Worm (Caenorhabditis elegans) whole organism, L1 larva: ENCODE measurements around the gene srh-22.

Experiments
- Y116A8C.19 ChIP-seq: sonication (generic microtip); optimal IDR thresholded peaks from 2 replicates; lab custom pipeline; 2016; ENCODE audit warnings: missing compliant biosample characterization, missing genetic modification characterization, borderline replicate concordance
- alr-1 ChIP-seq: fragments of 200-800 bp; sonication (Bioruptor generic); optimal IDR thresholded peaks from 2 replicates; lab custom pipeline; 2018; ENCODE audit warnings: borderline replicate concordance, mild to moderate bottlenecking, missing genetic modification characterization, missing compliant biosample characterization
- blmp-1 ChIP-seq: fragments of 150-350 bp; optimal IDR thresholded peaks from 2 replicates; lab custom pipeline; 2014; ENCODE audit warnings: missing biosample characterization, missing genetic modification characterization
- ceh-82 ChIP-seq, 3 experiments: fragments of 150-350 bp in 1 of 3; sonication (generic microtip) in 2 of 3; optimal IDR thresholded peaks; 2 replicates each; lab custom pipeline; 2014 to 2017; ENCODE audit warnings: missing biosample characterization in 3 of 3, missing genetic modification characterization in 3 of 3
- ceh-88 ChIP-seq: fragments of 200-800 bp; sonication (Bioruptor generic); IDR thresholded peaks from 2 replicates; pipeline ENCODE4 v1.3.6; 2022; ENCODE audit warnings: missing genetic modification characterization, missing compliant biosample characterization
- ceh-90 ChIP-seq: sonication (generic microtip); optimal IDR thresholded peaks from 2 replicates; lab custom pipeline; 2016; ENCODE audit warnings: missing genetic modification characterization, missing compliant biosample characterization
- ces-1 ChIP-seq: fragments of 150-350 bp; optimal IDR thresholded peaks from 2 replicates; lab custom pipeline; 2014; ENCODE audit warnings: missing biosample characterization, missing genetic modification reagents, missing genetic modification characterization
- dsc-1 ChIP-seq: sonication (generic microtip); optimal IDR thresholded peaks from 2 replicates; lab custom pipeline; 2016; ENCODE audit warnings: mild to moderate bottlenecking, missing genetic modification characterization, missing compliant biosample characterization
- efl-1 ChIP-seq, 4 experiments: fragments of 150-350 bp; optimal IDR thresholded peaks in 3 of 4; peaks in 1 of 4; 1 replicate in 1 of 4; 2 replicates in 3 of 4; lab custom pipeline; 2014; ENCODE audit warnings: missing biosample characterization in 2 of 4, missing genetic modification characterization in 2 of 4, missing genetic modification reagents in 2 of 4
- egl-27 ChIP-seq, 2 experiments: fragments of 150-350 bp in 1 of 2; sonication (generic microtip); optimal IDR thresholded peaks; 3 replicates each; lab custom pipeline; 2017 to 2018; ENCODE audit warnings: missing biosample characterization in 2 of 2, missing genetic modification characterization in 2 of 2, missing genetic modification reagents in 2 of 2
- elt-2 ChIP-seq: sonication (generic microtip); optimal IDR thresholded peaks from 2 replicates; lab custom pipeline; 2016; ENCODE audit warnings: missing genetic modification characterization, mild to moderate bottlenecking, inconsistent platforms, missing compliant biosample characterization, missing genetic modification reagents
- elt-3 ChIP-seq, 6 experiments: fragments of 150-350 bp in 1 of 6; sonication (generic microtip); optimal IDR thresholded peaks; 2 replicates each; lab custom pipeline; 2017 to 2018; ENCODE audit warnings: missing biosample characterization in 6 of 6, missing genetic modification characterization in 6 of 6, inconsistent platforms in 1 of 6
- fkh-10 ChIP-seq: sonication (generic microtip); optimal IDR thresholded peaks from 2 replicates; lab custom pipeline; 2017; ENCODE audit warnings: missing biosample characterization, missing genetic modification reagents, missing genetic modification characterization
- fkh-4 ChIP-seq: sonication (generic microtip); optimal IDR thresholded peaks from 2 replicates; lab custom pipeline; 2016; ENCODE audit warnings: missing compliant biosample characterization, missing genetic modification characterization, borderline replicate concordance
- fkh-8 ChIP-seq: sonication (generic microtip); optimal IDR thresholded peaks from 2 replicates; lab custom pipeline; 2016; ENCODE audit warnings: mild to moderate bottlenecking, missing genetic modification characterization, missing compliant biosample characterization
- fos-1 ChIP-seq: fragments of 150-350 bp; optimal IDR thresholded peaks from 2 replicates; lab custom pipeline; 2014; ENCODE audit warnings: missing biosample characterization, missing genetic modification characterization
- irx-1 ChIP-seq: sonication (generic microtip); optimal IDR thresholded peaks from 2 replicates; lab custom pipeline; 2016; ENCODE audit warnings: missing genetic modification characterization, missing compliant biosample characterization
- jun-1 ChIP-seq: fragments of 150-350 bp; optimal IDR thresholded peaks from 2 replicates; lab custom pipeline; 2014; ENCODE audit warnings: missing biosample characterization, missing genetic modification reagents, missing genetic modification characterization
- lin-14 ChIP-seq: fragments of 200-800 bp; sonication (Bioruptor generic); optimal IDR thresholded peaks from 2 replicates; lab custom pipeline; 2018; ENCODE audit warnings: mild to moderate bottlenecking, missing genetic modification characterization, moderate library complexity, missing compliant biosample characterization
- lin-35 ChIP-seq, 2 experiments: fragments of 150-350 bp; optimal IDR thresholded peaks; 2 replicates each; lab custom pipeline; 2014; ENCODE audit warnings: missing biosample characterization in 2 of 2, missing genetic modification characterization in 2 of 2, missing genetic modification reagents in 2 of 2
- lin-39 ChIP-seq: fragments of 150-350 bp; optimal IDR thresholded peaks from 2 replicates; lab custom pipeline; 2014; ENCODE audit warnings: missing biosample characterization, missing genetic modification reagents, missing genetic modification characterization
- lir-3 ChIP-seq: sonication (generic microtip); optimal IDR thresholded peaks from 2 replicates; lab custom pipeline; 2016; ENCODE audit warnings: mild to moderate bottlenecking, missing genetic modification characterization, moderate library complexity, missing compliant biosample characterization; ENCODE audit not compliant: poor library complexity
- lsy-2 ChIP-seq, 2 experiments: fragments of 150-350 bp; optimal IDR thresholded peaks; 2 replicates each; lab custom pipeline; 2014; ENCODE audit warnings: missing biosample characterization in 2 of 2, missing genetic modification characterization in 2 of 2
- mdl-1 ChIP-seq, 2 experiments: fragments of 150-350 bp; optimal IDR thresholded peaks; 2 replicates each; lab custom pipeline; 2014 to 2017; ENCODE audit warnings: missing biosample characterization in 2 of 2, missing genetic modification characterization in 2 of 2, inconsistent platforms in 1 of 2
- mef-2 ChIP-seq: fragments of 150-350 bp; optimal IDR thresholded peaks from 2 replicates; lab custom pipeline; 2014; ENCODE audit warnings: missing biosample characterization, missing genetic modification characterization
- mep-1 ChIP-seq: fragments of 150-350 bp; optimal IDR thresholded peaks from 2 replicates; lab custom pipeline; 2014; ENCODE audit warnings: missing biosample characterization, missing genetic modification characterization
- nhr-19 ChIP-seq: fragments of 200-800 bp; sonication (Bioruptor generic); conservative IDR thresholded peaks from 2 replicates; pipeline ENCODE4 v1.3.6; 2022; ENCODE audit warnings: missing genetic modification characterization, missing compliant biosample characterization
- nhr-20 ChIP-seq: sonication (generic microtip); optimal IDR thresholded peaks from 2 replicates; lab custom pipeline; 2016; ENCODE audit warnings: mild to moderate bottlenecking, missing genetic modification characterization, missing compliant biosample characterization
- nhr-237 ChIP-seq: fragments of 150-350 bp; optimal IDR thresholded peaks from 2 replicates; lab custom pipeline; 2014; ENCODE audit warnings: missing biosample characterization, missing genetic modification characterization
- nhr-76 ChIP-seq: sonication (generic microtip); optimal IDR thresholded peaks from 2 replicates; lab custom pipeline; 2017; ENCODE audit warnings: missing biosample characterization, missing genetic modification characterization
- nhr-77 ChIP-seq: fragments of 150-350 bp; optimal IDR thresholded peaks from 2 replicates; lab custom pipeline; 2014; ENCODE audit warnings: missing biosample characterization, missing genetic modification characterization
- nhr-84 ChIP-seq: sonication (generic microtip); optimal IDR thresholded peaks from 2 replicates; lab custom pipeline; 2017; ENCODE audit warnings: missing biosample characterization, missing genetic modification characterization
- nhr-85 ChIP-seq: sonication (generic microtip); peaks from one replicate; lab custom pipeline; 2016; ENCODE audit warnings: missing genetic modification characterization, inconsistent platforms, missing compliant biosample characterization
- pax-3 ChIP-seq: fragments of 200-800 bp; sonication (Bioruptor generic); optimal IDR thresholded peaks from 2 replicates; lab custom pipeline; 2018; ENCODE audit warnings: mild to moderate bottlenecking, missing genetic modification characterization, moderate library complexity, missing compliant biosample characterization
- rnt-1 ChIP-seq: sonication (generic microtip); optimal IDR thresholded peaks from 2 replicates; lab custom pipeline; 2016; ENCODE audit warnings: mild to moderate bottlenecking, missing genetic modification characterization, moderate library complexity, missing compliant biosample characterization
- snpc-4 ChIP-seq: fragments of 150-350 bp; optimal IDR thresholded peaks from 2 replicates; lab custom pipeline; 2014; ENCODE audit warnings: missing biosample characterization, missing genetic modification characterization
- sox-4 ChIP-seq: sonication (generic microtip); optimal IDR thresholded peaks from 2 replicates; lab custom pipeline; 2016; ENCODE audit warnings: missing genetic modification characterization, missing compliant biosample characterization
- swsn-7 ChIP-seq: sonication (generic microtip); optimal IDR thresholded peaks from 2 replicates; lab custom pipeline; 2016; ENCODE audit warnings: missing genetic modification characterization, missing compliant biosample characterization
- tbx-2 ChIP-seq: sonication (generic microtip); optimal IDR thresholded peaks from 2 replicates; lab custom pipeline; 2016; ENCODE audit warnings: missing genetic modification characterization, missing compliant biosample characterization
- unc-98 ChIP-seq: fragments of 200-800 bp; sonication (Bioruptor generic); IDR thresholded peaks from 2 replicates; pipeline ENCODE4 v1.3.6; 2022; ENCODE audit warnings: missing genetic modification characterization, missing compliant biosample characterization
- vab-15 ChIP-seq: sonication (generic microtip); optimal IDR thresholded peaks from 2 replicates; lab custom pipeline; 2017; ENCODE audit warnings: missing genotype, mild to moderate bottlenecking, missing genetic modification characterization, missing compliant biosample characterization
- xbp-1 ChIP-seq: sonication (generic microtip); optimal IDR thresholded peaks from 2 replicates; lab custom pipeline; 2016; ENCODE audit warnings: missing genetic modification characterization, missing compliant biosample characterization
- zag-1 ChIP-seq: fragments of 150-350 bp; optimal IDR thresholded peaks from 2 replicates; lab custom pipeline; 2014; ENCODE audit warnings: missing biosample characterization, missing genetic modification characterization
- ztf-11 ChIP-seq, 2 experiments: sonication (generic microtip); optimal IDR thresholded peaks; 2 replicates each; lab custom pipeline; 2016 to 2017; ENCODE audit warnings: missing genetic modification characterization in 2 of 2, missing biosample characterization in 1 of 2, missing compliant biosample characterization in 1 of 2

The srh-22 gene

ce11 chrV:4951434-4951833 is 29.3 kb downstream of the srh-22 start, which contains the start of gene str-207:
Gene str-207 (plus strand): TSS chrV:4951734.
- TF ChIP-seq alr-1 (tag; lab: Kevin White, UChicago) (no peak), tbx-2 (tag; lab: Kevin White, UChicago) (no peak), lir-3 (no peak), efl-1 (optimal IDR thresholded peaks at IDR 0.05; lab: Kevin White, UChicago) (no peak), efl-1 (GFP tag; optimal IDR thresholded peaks at IDR 0.05 in 1 of 2; lab: Kevin White, UChicago) (peak in 1 of 2 experiments; percentile 63), lin-39 (no peak)

ce11 chrV:4956529-4956928 is 34.4 kb downstream of the srh-22 start, which contains the start of gene str-208:
Gene str-208 (plus strand): TSS chrV:4956829.
- no peak for TF ChIP-seq nhr-237
- TF ChIP-seq efl-1 (optimal IDR thresholded peaks at IDR 0.05; lab: Kevin White, UChicago): no peak
- TF ChIP-seq efl-1 (GFP tag; optimal IDR thresholded peaks at IDR 0.05 in 1 of 2; lab: Kevin White, UChicago): peak in 1 of 2 experiments; percentile 4

- no peak for TF ChIP-seq ceh-90
- TF ChIP-seq alr-1 (tag; lab: Kevin White, UChicago): no peak
- no peak for TF ChIP-seq sox-4 (tag; lab: Kevin White, UChicago)
- no peak for TF ChIP-seq ztf-11 (tag; optimal IDR thresholded peaks at IDR 0.05; lab: Kevin White, UChicago)
- TF ChIP-seq nhr-77 (tag; lab: Kevin White, UChicago): no peak
- TF ChIP-seq swsn-7 (tag; lab: Kevin White, UChicago): no peak
- TF ChIP-seq dsc-1 (tag; lab: Kevin White, UChicago): no peak
- no peak for TF ChIP-seq nhr-19 (GFP tag; lab: Robert Waterston, UW)
- no peak for TF ChIP-seq vab-15 (tag; lab: Kevin White, UChicago)
- no peak for TF ChIP-seq fos-1 (tag; lab: Kevin White, UChicago)
- TF ChIP-seq xbp-1 (tag; lab: Kevin White, UChicago): no peak
- TF ChIP-seq nhr-20 (tag; lab: Kevin White, UChicago): no peak
- no peak for TF ChIP-seq pax-3 (tag; lab: Kevin White, UChicago)
- no peak for TF ChIP-seq mef-2 (tag; lab: Kevin White, UChicago)
- TF ChIP-seq lin-39: no peak
- no peak for TF ChIP-seq zag-1 (tag; lab: Kevin White, UChicago)
- TF ChIP-seq nhr-76 (tag; lab: Kevin White, UChicago): no peak
- TF ChIP-seq, all 84 proteins: peak for 0
These were observed 35.5 kb downstream of the srh-22 start for ce11 chrV:4957619-4958018.

- TF ChIP-seq lir-3 (no peak), Y116A8C.19 (tag; lab: Kevin White, UChicago) (no peak), nhr-19 (GFP tag; lab: Robert Waterston, UW) (no peak), rnt-1 (no peak), elt-3 (tag; optimal IDR thresholded peaks at IDR 0.05; lab: Kevin White, UChicago) (no peak), mdl-1 (tag; optimal IDR thresholded peaks at IDR 0.05; lab: Kevin White, UChicago) (no peak), snpc-4 (tag; lab: Kevin White, UChicago) (no peak), xbp-1 (tag; lab: Kevin White, UChicago) (no peak), egl-27 (tag; optimal IDR thresholded peaks at IDR 0.05; lab: Kevin White, UChicago) (no peak), elt-2 (no peak), fkh-4 (tag; lab: Kevin White, UChicago) (no peak), nhr-77 (tag; lab: Kevin White, UChicago) (no peak), lsy-2 (tag; optimal IDR thresholded peaks at IDR 0.05; lab: Kevin White, UChicago) (no peak), mep-1 (no peak), lin-35 (GFP tag; optimal IDR thresholded peaks at IDR 0.05; lab: Kevin White, UChicago) (no peak)
These were observed 38.6 kb downstream of the srh-22 start for ce11 chrV:4960686-4961085.

ce11 chrV:4962968-4963367 is 40.8 kb downstream of the srh-22 start, which contains the start of gene tam-1:
Gene tam-1 (minus strand): TSS chrV:4963102.
- peak; percentile 61 for TF ChIP-seq lin-14 (GFP tag; lab: Kevin White, UChicago)
- no peak for TF ChIP-seq jun-1 (tag; lab: Kevin White, UChicago)
- no peak for TF ChIP-seq ces-1
- no peak for TF ChIP-seq nhr-84 (tag; lab: Kevin White, UChicago)
- TF ChIP-seq efl-1 (optimal IDR thresholded peaks at IDR 0.05; lab: Kevin White, UChicago): no peak
- TF ChIP-seq efl-1 (GFP tag; optimal IDR thresholded peaks at IDR 0.05 in 1 of 2; lab: Kevin White, UChicago): no peak
- no peak for TF ChIP-seq mdl-1 (tag; optimal IDR thresholded peaks at IDR 0.05; lab: Kevin White, UChicago)
- no peak for TF ChIP-seq fkh-8 (tag; lab: Kevin White, UChicago)
- no peak for TF ChIP-seq nhr-19 (GFP tag; lab: Robert Waterston, UW)
- no peak for TF ChIP-seq lin-35 (GFP tag; optimal IDR thresholded peaks at IDR 0.05; lab: Kevin White, UChicago)
- no peak for TF ChIP-seq fkh-10 (GFP tag; lab: Kevin White, UChicago)
- peak; percentile 8 for TF ChIP-seq nhr-85
- no peak for TF ChIP-seq nhr-77 (tag; lab: Kevin White, UChicago)
- no peak for TF ChIP-seq irx-1 (tag; lab: Kevin White, UChicago)
- TF ChIP-seq ceh-88: no peak
- no peak for TF ChIP-seq unc-98
- TF ChIP-seq ceh-82 (tag; optimal IDR thresholded peaks at IDR 0.05; lab: Kevin White, UChicago): no peak
- TF ChIP-seq nhr-20 (tag; lab: Kevin White, UChicago): no peak
- TF ChIP-seq blmp-1 (tag; lab: Kevin White, UChicago): no peak
